Worm (Caenorhabditis elegans): ENCODE measurements around the gene pigx-1.
A peak's percentile ranks its signal among the peaks of the same experiment; 100 is the strongest.

The pigx-1 gene

DNA sequence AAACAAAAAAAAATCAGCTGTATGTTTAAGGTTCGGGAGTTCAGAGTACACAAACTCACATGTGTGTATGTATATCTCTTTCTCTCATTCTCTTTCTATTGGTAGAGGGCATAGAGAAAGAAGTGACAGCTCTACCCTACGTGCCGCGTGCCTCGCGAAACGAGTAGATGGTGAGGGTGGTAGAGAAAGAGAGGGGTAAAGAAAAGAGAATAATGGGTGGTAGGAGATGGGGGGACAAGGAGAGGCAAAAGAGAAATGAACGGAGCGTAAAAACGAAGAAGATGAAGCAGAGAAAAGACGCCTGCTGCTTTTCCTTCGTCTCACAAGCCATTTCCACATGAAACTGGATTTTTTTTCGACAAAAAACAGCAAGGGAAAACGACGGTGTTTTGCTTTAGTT lies 3.7 kb downstream of the pigx-1 start (continued):
- no peak for TF ChIP-seq nhr-11 (tag; optimal IDR thresholded peaks at IDR 0.05)
- peak; percentile 88 for TF ChIP-seq sdc-2 (tag; optimal IDR thresholded peaks at IDR 0.05)
- TF ChIP-seq dve-1 (tag; optimal IDR thresholded peaks at IDR 0.05), result peak; percentile 72
- no peak for TF ChIP-seq hlh-15 (tag; optimal IDR thresholded peaks at IDR 0.05)
- TF ChIP-seq T23F11.4 (GFP tag; optimal IDR thresholded peaks at IDR 0.05), result no peak
- TF ChIP-seq hlh-6 (tag; optimal IDR thresholded peaks at IDR 0.05), result peak; percentile 71
- TF ChIP-seq K09A11.1 (tag; optimal IDR thresholded peaks at IDR 0.05; ENCODE audit: insufficient read depth), result peak; percentile 7
- no peak for TF ChIP-seq pha-2 (tag; optimal IDR thresholded peaks at IDR 0.05)
- TF ChIP-seq pha-4 (tag; optimal IDR thresholded peaks at IDR 0.05), result no peak
- peak; percentile 70 for TF ChIP-seq rnt-1 (tag; optimal IDR thresholded peaks at IDR 0.05)
- peak; percentile 3 for TF ChIP-seq nhr-232 (tag; optimal IDR thresholded peaks at IDR 0.05)
- no peak for TF ChIP-seq zip-5 (tag; optimal IDR thresholded peaks at IDR 0.05)
- TF ChIP-seq ztf-16 (tag; optimal IDR thresholded peaks at IDR 0.05), result peak; percentile 38
- peak; percentile 55 for TF ChIP-seq pqm-1 (tag; optimal IDR thresholded peaks at IDR 0.05)
- peak; percentile 51 for TF ChIP-seq sox-4 (tag; optimal IDR thresholded peaks at IDR 0.05)
- no peak for TF ChIP-seq pax-1 (tag; optimal IDR thresholded peaks at IDR 0.05)
- peak; percentile 49 for TF ChIP-seq C08G9.2 (tag; optimal IDR thresholded peaks at IDR 0.05)
- peak; percentile 59 for TF ChIP-seq ceh-30 (tag; optimal IDR thresholded peaks at IDR 0.05)
- TF ChIP-seq ceh-19 (GFP tag; optimal IDR thresholded peaks at IDR 0.05), result peak; percentile 8
- TF ChIP-seq sox-2 (GFP tag; IDR thresholded peaks at IDR 0.05), result peak; percentile 70
- TF ChIP-seq unc-42 (tag; optimal IDR thresholded peaks at IDR 0.05), result peak; percentile 84
- no peak for TF ChIP-seq elt-4 (tag; optimal IDR thresholded peaks at IDR 0.05)
- no peak for TF ChIP-seq hlh-13 (GFP tag; optimal IDR thresholded peaks at IDR 0.05)
- peak; percentile 100 for TF ChIP-seq unc-55 (GFP tag; optimal IDR thresholded peaks at IDR 0.05)
- no peak for TF ChIP-seq npax-4 (tag; optimal IDR thresholded peaks at IDR 0.05)
- TF ChIP-seq unc-86 (tag; optimal IDR thresholded peaks at IDR 0.05), result no peak
- peak; percentile 99 for TF ChIP-seq ceh-18 (tag; optimal IDR thresholded peaks at IDR 0.05)
- TF ChIP-seq Y22D7AL.16 (tag; optimal IDR thresholded peaks at IDR 0.05), result no peak
- peak; percentile 43 for TF ChIP-seq fax-1 (tag; optimal IDR thresholded peaks at IDR 0.05)
- TF ChIP-seq C38D4.7 (GFP tag; optimal IDR thresholded peaks at IDR 0.05), result no peak
- TF ChIP-seq lim-6 (tag; optimal IDR thresholded peaks at IDR 0.05), result no peak
- peak; percentile 64 for TF ChIP-seq ets-4 (tag; optimal IDR thresholded peaks at IDR 0.05)
- TF ChIP-seq ahr-1 (tag; optimal IDR thresholded peaks at IDR 0.05), result no peak
- no peak for TF ChIP-seq ceh-6 (GFP tag; optimal IDR thresholded peaks at IDR 0.05)
- TF ChIP-seq ceh-34 (tag; optimal IDR thresholded peaks at IDR 0.05), result peak; percentile 91
- TF ChIP-seq ama-1 (optimal IDR thresholded peaks at IDR 0.05), result no peak
- no peak for TF ChIP-seq dmd-4 (tag; optimal IDR thresholded peaks at IDR 0.05; ENCODE audit: borderline replicate concordance)
- TF ChIP-seq ceh-24 (tag; optimal IDR thresholded peaks at IDR 0.05), result no peak
- TF ChIP-seq ceh-22 (tag; optimal IDR thresholded peaks at IDR 0.05), result no peak
- peak; percentile 63 for TF ChIP-seq madf-2 (tag; optimal IDR thresholded peaks at IDR 0.05)
- peak; percentile 85 for TF ChIP-seq tbx-2 (tag; optimal IDR thresholded peaks at IDR 0.05)
- TF ChIP-seq ceh-2 (tag; optimal IDR thresholded peaks at IDR 0.05), result peak; percentile 80
- peak; percentile 97 for TF ChIP-seq hlh-30 (tag; optimal IDR thresholded peaks at IDR 0.05; ENCODE audit: insufficient read depth)
- TF ChIP-seq che-1 (tag; optimal IDR thresholded peaks at IDR 0.05), result no peak
- no peak for TF ChIP-seq K02D7.2 (tag; optimal IDR thresholded peaks at IDR 0.05)
- TF ChIP-seq hlh-8 (tag; optimal IDR thresholded peaks at IDR 0.05), result peak; percentile 86
- no peak for TF ChIP-seq pat-9 (tag; optimal IDR thresholded peaks at IDR 0.05)
- TF ChIP-seq odd-2 (tag; optimal IDR thresholded peaks at IDR 0.05), result no peak
- no peak for TF ChIP-seq eyg-1 (tag; optimal IDR thresholded peaks at IDR 0.05)
- peak; percentile 1 for TF ChIP-seq fkh-6 (tag; optimal IDR thresholded peaks at IDR 0.05)
